Fruit fly (Drosophila melanogaster): ENCODE results near the gene NPFR.
A peak's percentile ranks its signal among the peaks of the same experiment; 100 is the strongest.

Gene NPFR

DNA sequence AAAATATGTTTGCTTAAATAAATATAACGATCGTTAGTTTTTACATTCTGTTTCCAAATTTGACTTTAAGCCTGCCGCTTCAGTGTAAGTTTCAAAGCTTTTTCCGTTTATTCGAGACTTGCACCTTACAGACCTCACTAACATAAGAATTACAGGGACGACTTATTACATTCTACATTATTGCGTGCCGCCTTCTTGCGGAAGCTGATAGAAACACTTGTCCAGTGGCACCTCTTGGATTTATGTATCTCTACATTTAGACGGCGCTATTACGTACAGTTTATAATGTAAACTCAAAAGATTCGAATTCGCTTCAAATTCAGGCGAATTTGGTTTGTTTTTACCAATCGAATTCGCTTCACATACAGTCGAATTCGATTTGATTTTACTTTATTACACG, 16.4 kb upstream of the NPFR start (continued):
- TF ChIP-seq CG13424 (tag; optimal IDR thresholded peaks at IDR 0.05): no peak
- TF ChIP-seq CG2889 (GFP tag; IDR thresholded peaks at IDR 0.05): no peak
- no peak for TF ChIP-seq NK7.1 (GFP tag; optimal IDR thresholded peaks at IDR 0.05)
- no peak for TF ChIP-seq abd-A (tag; optimal IDR thresholded peaks at IDR 0.05)
- TF ChIP-seq CG12769 (tag; optimal IDR thresholded peaks at IDR 0.05): no peak
- no peak for TF ChIP-seq TFAM (GFP tag; optimal IDR thresholded peaks at IDR 0.05)
- TF ChIP-seq Stat92E (GFP tag; optimal IDR thresholded peaks at IDR 0.05): no peak
- TF ChIP-seq CG30020 (tag; optimal IDR thresholded peaks at IDR 0.05): no peak
- no peak for TF ChIP-seq wdn (GFP tag; IDR thresholded peaks at IDR 0.05)
- no peak for TF ChIP-seq CG32767 (GFP tag; IDR thresholded peaks at IDR 0.05)
- TF ChIP-seq dmrt11E (tag; optimal IDR thresholded peaks at IDR 0.05): no peak
- no peak for TF ChIP-seq bigmax (GFP tag; optimal IDR thresholded peaks at IDR 0.05)
- no peak for TF ChIP-seq Sox102F (GFP tag; optimal IDR thresholded peaks at IDR 0.05)
- no peak for TF ChIP-seq CG8388 (GFP tag; optimal IDR thresholded peaks at IDR 0.05)
- peak; percentile 7 for TF ChIP-seq pum (GFP tag; optimal IDR thresholded peaks at IDR 0.05)
- no peak; the same call in 1 of the 2 replicates for TF ChIP-seq CG6272 (GFP tag; IDR thresholded peaks at IDR 0.05)
- peak; percentile 34 for TF ChIP-seq grau (tag; optimal IDR thresholded peaks at IDR 0.05)
- TF ChIP-seq maf-S (GFP tag; optimal IDR thresholded peaks at IDR 0.05): peak; percentile 2
- TF ChIP-seq ato (GFP tag; IDR thresholded peaks at IDR 0.05; ENCODE audit: partially characterized antibody): no peak
- TF ChIP-seq CG4424 (GFP tag; optimal IDR thresholded peaks at IDR 0.05): no peak
- peak; percentile 54; the same call in 2 of the 3 replicates for TF ChIP-seq Dbx (GFP tag; IDR thresholded peaks at IDR 0.05)
- no peak for TF ChIP-seq CG12744 (GFP tag; optimal IDR thresholded peaks at IDR 0.05)
- TF ChIP-seq HLH3B (GFP tag; IDR thresholded peaks at IDR 0.05): no peak
- TF ChIP-seq tin (GFP tag; optimal IDR thresholded peaks at IDR 0.05): no peak
- TF ChIP-seq CG8089 (GFP tag; optimal IDR thresholded peaks at IDR 0.05): no peak
- peak; percentile 12 for TF ChIP-seq CG7987 (GFP tag; optimal IDR thresholded peaks at IDR 0.05)
- TF ChIP-seq CG17829 (tag; optimal IDR thresholded peaks at IDR 0.05): no peak
- TF ChIP-seq ssp (GFP tag; IDR thresholded peaks at IDR 0.05): no peak
- TF ChIP-seq CG11247 (GFP tag; IDR thresholded peaks at IDR 0.05): no peak
- no peak for TF ChIP-seq CkIIα-i1 (GFP tag; IDR thresholded peaks at IDR 0.05)
- TF ChIP-seq H15 (GFP tag; IDR thresholded peaks at IDR 0.05): no peak
- peak; percentile 10 for TF ChIP-seq yki (optimal IDR thresholded peaks at IDR 0.05)
- TF ChIP-seq CG14667 (GFP tag; IDR thresholded peaks at IDR 0.05): no peak
- TF ChIP-seq CG15479 (GFP tag; optimal IDR thresholded peaks at IDR 0.05): no peak
- no peak for TF ChIP-seq zen (tag; optimal IDR thresholded peaks at IDR 0.05)
- no peak for TF ChIP-seq nau (GFP tag; optimal IDR thresholded peaks at IDR 0.05)
- no peak for TF ChIP-seq CG11093 (GFP tag; IDR thresholded peaks at IDR 0.05)
- peak; percentile 60; the same call in 2 of the 3 replicates for TF ChIP-seq CG11456 (GFP tag; IDR thresholded peaks at IDR 0.05)
- no peak for TF ChIP-seq CG15073 (GFP tag; optimal IDR thresholded peaks at IDR 0.05)
- no peak for TF ChIP-seq CG7357 (GFP tag; IDR thresholded peaks at IDR 0.05)
- TF ChIP-seq sim (GFP tag; IDR thresholded peaks at IDR 0.05): no peak
- TF ChIP-seq CG10431 (GFP tag; optimal IDR thresholded peaks at IDR 0.05): no peak
- TF ChIP-seq sens-2 (GFP tag; IDR thresholded peaks at IDR 0.05): no peak
- no peak for TF ChIP-seq dan (GFP tag; IDR thresholded peaks at IDR 0.05)
- no peak for TF ChIP-seq E2f2 (GFP tag; IDR thresholded peaks at IDR 0.05)
- no peak for TF ChIP-seq sd (tag; optimal IDR thresholded peaks at IDR 0.05)
- no peak for TF ChIP-seq Kr (GFP tag; optimal IDR thresholded peaks at IDR 0.05)
- TF ChIP-seq CG13296 (GFP tag; optimal IDR thresholded peaks at IDR 0.05): no peak
- TF ChIP-seq vnd (GFP tag; IDR thresholded peaks at IDR 0.05; ENCODE audit: partially characterized antibody): peak; percentile 23; the same call in 1 of the 3 replicates
- TF ChIP-seq CG4404 (GFP tag; IDR thresholded peaks at IDR 0.05): no peak
- no peak for TF ChIP-seq cwo (GFP tag; optimal IDR thresholded peaks at IDR 0.05)
- TF ChIP-seq CG11504 (tag; optimal IDR thresholded peaks at IDR 0.05): no peak

All from whole organism, embryonic.